Worm (Caenorhabditis elegans) whole organism, L4 larva: Measurements from ENCODE around the gene EGAP4.1.

Experiments used
- F10B5.3 ChIP-seq: sonication (generic microtip); optimal IDR thresholded peaks from 2 replicates; lab custom pipeline; 2016; ENCODE audit warnings: mild to moderate bottlenecking, missing genetic modification characterization, missing compliant biosample characterization
- F37D6.2 ChIP-seq: sonication (generic microtip); optimal IDR thresholded peaks from 2 replicates; lab custom pipeline; 2016; ENCODE audit warnings: mild to moderate bottlenecking, missing genetic modification characterization, missing compliant biosample characterization
- T20F7.1 ChIP-seq: fragments of 200-800 bp; sonication (Bioruptor generic); optimal IDR thresholded peaks from 2 replicates; lab custom pipeline; 2018; ENCODE audit warnings: mild to moderate bottlenecking, missing genetic modification characterization, missing compliant biosample characterization
- T26A8.4 ChIP-seq: fragments of 200-800 bp; sonication (Bioruptor generic); IDR thresholded peaks from 2 replicates; pipeline ENCODE4 v1.3.6; 2022; ENCODE audit warnings: missing genetic modification characterization, missing compliant biosample characterization
- ZK337.2 ChIP-seq: fragments of 200-800 bp; sonication (Bioruptor generic); IDR thresholded peaks from 2 replicates; pipeline ENCODE4 v1.3.6; 2022; ENCODE audit warnings: missing genetic modification reagents, missing genetic modification characterization, missing compliant biosample characterization
- arid-1 ChIP-seq: fragments of 200-800 bp; sonication (Bioruptor generic); conservative IDR thresholded peaks from 2 replicates; pipeline ENCODE4 v1.3.6; 2022; ENCODE audit warnings: missing genetic modification reagents, missing genetic modification characterization, missing compliant biosample characterization
- attf-4 ChIP-seq: sonication (generic microtip); optimal IDR thresholded peaks from 3 replicates; lab custom pipeline; 2017; ENCODE audit warnings: missing biosample characterization, missing genetic modification characterization
- ceh-44 ChIP-seq: fragments of 200-800 bp; sonication (Bioruptor generic); IDR thresholded peaks from 2 replicates; pipeline ENCODE4 v1.3.6; 2022; ENCODE audit warnings: missing genetic modification reagents, missing genetic modification characterization, missing compliant biosample characterization
- ceh-62 ChIP-seq: sonication (generic microtip); optimal IDR thresholded peaks from 2 replicates; lab custom pipeline; 2017; ENCODE audit warnings: missing biosample characterization, missing genetic modification characterization
- ces-1 ChIP-seq: fragments of 150-350 bp; sonication (generic microtip); optimal IDR thresholded peaks from 4 replicates; lab custom pipeline; 2014; ENCODE audit warnings: missing biosample characterization, missing genetic modification reagents, missing genetic modification characterization
- ctbp-1 ChIP-seq: fragments of 200-800 bp; sonication (Bioruptor generic); IDR thresholded peaks from 2 replicates; pipeline ENCODE4 v1.3.6; 2022; ENCODE audit warnings: missing genetic modification reagents, missing genetic modification characterization, missing compliant biosample characterization
- daf-12 ChIP-seq: fragments of 150-350 bp; optimal IDR thresholded peaks from 2 replicates; lab custom pipeline; 2014; ENCODE audit warnings: missing biosample characterization, missing genetic modification reagents, missing genetic modification characterization
- daf-16 ChIP-seq, 3 experiments: sonication (generic microtip); optimal IDR thresholded peaks; 2 replicates each; lab custom pipeline; 2016 to 2017; ENCODE audit warnings: missing genetic modification characterization in 3 of 3, missing genetic modification reagents in 3 of 3, mild to moderate bottlenecking in 2 of 3, missing compliant biosample characterization in 2 of 3, missing biosample characterization in 1 of 3, moderate library complexity in 1 of 3
- daf-19 ChIP-seq: fragments of 200-800 bp; sonication (Bioruptor generic); conservative IDR thresholded peaks from 2 replicates; pipeline ENCODE4 v1.3.6; 2022; ENCODE audit warnings: missing genetic modification characterization, missing compliant biosample characterization
- dmd-6 ChIP-seq: fragments of 200-800 bp; sonication (Bioruptor generic); IDR thresholded peaks from 2 replicates; pipeline ENCODE4 v1.3.6; 2022; ENCODE audit warnings: missing genetic modification reagents, missing genetic modification characterization, missing compliant biosample characterization
- dve-1 ChIP-seq: sonication (generic microtip); optimal IDR thresholded peaks from 2 replicates; lab custom pipeline; 2017; ENCODE audit warnings: antibody characterized with exemption, mild to moderate bottlenecking, missing genetic modification characterization, missing compliant biosample characterization; ENCODE audit not compliant: insufficient read depth
- hlh-11 ChIP-seq: fragments of 200-800 bp; sonication (Bioruptor generic); optimal IDR thresholded peaks from 2 replicates; lab custom pipeline; 2018; ENCODE audit warnings: mild to moderate bottlenecking, missing genetic modification characterization, missing compliant biosample characterization
- hlh-30 ChIP-seq: sonication (generic microtip); optimal IDR thresholded peaks from 2 replicates; lab custom pipeline; 2017; ENCODE audit warnings: antibody characterized with exemption, mild to moderate bottlenecking, missing genetic modification characterization, missing compliant biosample characterization; ENCODE audit not compliant: insufficient read depth
- lim-7 ChIP-seq: fragments of 200-800 bp; sonication (Bioruptor generic); IDR thresholded peaks from 2 replicates; pipeline ENCODE4 v1.3.6; 2022; ENCODE audit warnings: missing genetic modification characterization, missing compliant biosample characterization
- lin-38 ChIP-seq: fragments of 200-800 bp; sonication (Bioruptor generic); IDR thresholded peaks from 2 replicates; pipeline ENCODE4 v1.3.6; 2022; ENCODE audit warnings: missing genetic modification reagents, missing genetic modification characterization, missing compliant biosample characterization
- madf-5 ChIP-seq, 2 experiments: fragments of 200-800 bp; sonication (Bioruptor generic); IDR thresholded peaks; 2 replicates each; pipeline ENCODE4 v1.3.6; 2022; ENCODE audit warnings: missing compliant biosample characterization in 2 of 2, missing genetic modification characterization in 2 of 2
- madf-9 ChIP-seq: fragments of 200-800 bp; sonication (Bioruptor generic); conservative IDR thresholded peaks from 2 replicates; pipeline ENCODE4 v1.3.6; 2022; ENCODE audit warnings: missing genetic modification reagents, missing genetic modification characterization, missing compliant biosample characterization
- mdl-1 ChIP-seq, 2 experiments: fragments of 150-350 bp in 1 of 2; sonication (generic microtip) in 1 of 2; optimal IDR thresholded peaks; 2 replicates each; lab custom pipeline; 2014 to 2017; ENCODE audit warnings: missing biosample characterization in 2 of 2, missing genetic modification characterization in 2 of 2
- mep-1 ChIP-seq: fragments of 150-350 bp; sonication (generic microtip); optimal IDR thresholded peaks from 3 replicates; lab custom pipeline; 2014; ENCODE audit warnings: missing biosample characterization, missing genetic modification characterization
- mes-2 ChIP-seq: sonication (generic microtip); optimal IDR thresholded peaks from 2 replicates; lab custom pipeline; 2016; ENCODE audit warnings: missing genotype, mild to moderate bottlenecking, missing genetic modification characterization, missing compliant biosample characterization; ENCODE audit not compliant: poor library complexity, severe bottlenecking
- mxl-2 ChIP-seq: fragments of 200-800 bp; sonication (Bioruptor generic); conservative IDR thresholded peaks from 2 replicates; pipeline ENCODE4 v1.3.6; 2022; ENCODE audit warnings: missing genetic modification reagents, missing genetic modification characterization, missing compliant biosample characterization
- mxl-3 ChIP-seq: fragments of 200-800 bp; sonication (Bioruptor generic); optimal IDR thresholded peaks from 2 replicates; lab custom pipeline; 2018; ENCODE audit warnings: mild to moderate bottlenecking, missing genetic modification characterization, missing compliant biosample characterization
- nhr-102 ChIP-seq: sonication (generic microtip); optimal IDR thresholded peaks from 2 replicates; lab custom pipeline; 2016; ENCODE audit warnings: mild to moderate bottlenecking, missing genetic modification characterization, moderate library complexity, missing compliant biosample characterization
- nhr-11 ChIP-seq: fragments of 150-350 bp; optimal IDR thresholded peaks from 2 replicates; lab custom pipeline; 2014; ENCODE audit warnings: missing biosample characterization, missing genetic modification characterization
- nhr-237 ChIP-seq: sonication (generic microtip); optimal IDR thresholded peaks from 2 replicates; lab custom pipeline; 2017; ENCODE audit warnings: missing biosample characterization, missing genetic modification characterization
- nhr-25 ChIP-seq: sonication (generic microtip); optimal IDR thresholded peaks from 2 replicates; lab custom pipeline; 2017; ENCODE audit warnings: missing genetic modification characterization, mild to moderate bottlenecking, missing compliant biosample characterization, antibody characterized with exemption, moderate library complexity, borderline replicate concordance; ENCODE audit not compliant: insufficient read depth
- nhr-28 ChIP-seq: fragments of 150-350 bp; optimal IDR thresholded peaks from 2 replicates; lab custom pipeline; 2014; ENCODE audit warnings: missing biosample characterization, missing genetic modification characterization
- nhr-48 ChIP-seq: sonication (generic microtip); optimal IDR thresholded peaks from 2 replicates; lab custom pipeline; 2016; ENCODE audit warnings: mild to moderate bottlenecking, missing genetic modification characterization, missing compliant biosample characterization
- nhr-6 ChIP-seq: fragments of 150-350 bp; optimal IDR thresholded peaks from 2 replicates; lab custom pipeline; 2014; ENCODE audit warnings: missing biosample characterization, missing genetic modification characterization
- pha-4 ChIP-seq, 2 experiments: fragments of 150-350 bp in 1 of 2; fragments of 200-800 bp in 1 of 2; sonication (Bioruptor generic) in 1 of 2; IDR thresholded peaks in 1 of 2; optimal IDR thresholded peaks in 1 of 2; 2 replicates each; pipeline versions ENCODE4 v1.3.6 to Lab custom; 2014 to 2022; ENCODE audit warnings: missing genetic modification characterization in 2 of 2, missing genetic modification reagents in 2 of 2, missing biosample characterization in 1 of 2, missing compliant biosample characterization in 1 of 2
- php-3 ChIP-seq: fragments of 200-800 bp; sonication (Bioruptor generic); IDR thresholded peaks from 2 replicates; pipeline ENCODE4 v1.3.6; 2022; ENCODE audit warnings: missing genetic modification reagents, missing genetic modification characterization, missing compliant biosample characterization
- pqm-1 ChIP-seq: sonication (generic microtip); optimal IDR thresholded peaks from 2 replicates; lab custom pipeline; 2017; ENCODE audit warnings: missing biosample characterization, missing genetic modification characterization
- rbr-2 ChIP-seq: sonication (generic microtip); optimal IDR thresholded peaks from 2 replicates; lab custom pipeline; 2016; ENCODE audit warnings: missing genotype, missing genetic modification characterization, missing compliant biosample characterization
- set-16 ChIP-seq: fragments of 200-800 bp; sonication (Bioruptor generic); IDR thresholded peaks from 2 replicates; pipeline ENCODE4 v1.3.6; 2022; ENCODE audit warnings: missing genetic modification reagents, missing genetic modification characterization, missing compliant biosample characterization
- skn-1 ChIP-seq: fragments of 150-350 bp; optimal IDR thresholded peaks from 2 replicates; lab custom pipeline; 2014; ENCODE audit warnings: missing biosample characterization, missing genetic modification characterization
- snpc-4 ChIP-seq: fragments of 150-350 bp; optimal IDR thresholded peaks from 2 replicates; lab custom pipeline; 2014; ENCODE audit warnings: missing biosample characterization, missing genetic modification characterization
- unc-39 ChIP-seq: sonication (generic microtip); optimal IDR thresholded peaks from 2 replicates; lab custom pipeline; 2017; ENCODE audit warnings: missing biosample characterization, missing genetic modification characterization
- unc-62 ChIP-seq, 3 experiments: fragments of 150-350 bp in 1 of 3; sonication (generic microtip); optimal IDR thresholded peaks in 2 of 3; peaks in 1 of 3; 1 replicate in 1 of 3; 2 replicates in 2 of 3; lab custom pipeline; 2014 to 2017; ENCODE audit warnings: missing biosample characterization in 3 of 3, missing genetic modification characterization in 3 of 3, missing genetic modification reagents in 3 of 3, missing genotype in 1 of 3
- zfp-3 ChIP-seq: fragments of 200-800 bp; sonication (Bioruptor generic); conservative IDR thresholded peaks from 2 replicates; pipeline ENCODE4 v1.3.6; 2022; ENCODE audit warnings: missing genetic modification reagents, missing genetic modification characterization, missing compliant biosample characterization

EGAP4.1 gene

DNA sequence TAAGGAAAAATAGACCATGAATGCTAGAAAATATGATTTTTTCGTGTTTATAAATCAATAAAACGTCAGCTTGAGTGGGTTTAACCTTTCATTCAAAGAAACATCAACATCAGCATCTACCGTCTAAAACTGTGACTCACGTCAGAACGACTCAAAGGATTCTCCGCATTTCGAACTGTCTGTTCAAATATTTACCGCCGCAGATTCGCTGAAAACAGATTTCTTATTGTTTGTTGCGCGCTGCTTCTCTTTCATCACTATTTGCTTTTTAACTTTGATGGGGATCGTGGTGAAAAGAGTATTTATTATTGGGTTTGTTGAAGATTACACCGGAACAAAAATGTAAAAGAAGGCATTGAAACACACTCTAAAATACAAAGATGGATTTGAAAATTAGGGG, 5.9 kb downstream of the EGAP4.1 start:
- no peak for TF ChIP-seq unc-39 (tag; lab: Kevin White, UChicago)
- no peak for TF ChIP-seq mxl-3
- TF ChIP-seq lin-38 (GFP tag; lab: Robert Waterston, UW): no peak
- TF ChIP-seq F10B5.3 (tag; lab: Kevin White, UChicago): no peak
- TF ChIP-seq madf-9 (GFP tag; lab: Robert Waterston, UW): no peak
- TF ChIP-seq T26A8.4 (GFP tag; lab: Robert Waterston, UW): no peak
- TF ChIP-seq pha-4 (GFP tag; IDR thresholded peaks at IDR 0.05; lab: Robert Waterston, UW): no peak
- peak; percentile 48 for TF ChIP-seq pha-4 (tag; optimal IDR thresholded peaks at IDR 0.05; lab: Kevin White, UChicago)
- TF ChIP-seq attf-4 (tag; lab: Kevin White, UChicago): no peak
- no peak for TF ChIP-seq ceh-44 (GFP tag; lab: Robert Waterston, UW)
- TF ChIP-seq nhr-48 (tag; lab: Kevin White, UChicago): no peak
- no peak for TF ChIP-seq nhr-11 (tag; lab: Kevin White, UChicago)
- no peak for TF ChIP-seq madf-5 (GFP tag; IDR thresholded peaks at IDR 0.05; lab: Robert Waterston, UW)
- TF ChIP-seq unc-62 (GFP tag; optimal IDR thresholded peaks at IDR 0.05 in 1 of 2; lab: Kevin White, UChicago): peak in 1 of 2 experiments; percentile 22
- TF ChIP-seq unc-62 (tag; optimal IDR thresholded peaks at IDR 0.05; lab: Kevin White, UChicago): no peak
- no peak for TF ChIP-seq snpc-4 (tag; lab: Kevin White, UChicago)
- no peak for TF ChIP-seq ZK337.2 (GFP tag; lab: Robert Waterston, UW)
- TF ChIP-seq rbr-2 (tag; lab: Kevin White, UChicago): no peak
- no peak for TF ChIP-seq set-16 (GFP tag; lab: Robert Waterston, UW)
- TF ChIP-seq, all 104 proteins: peak for 2

DNA sequence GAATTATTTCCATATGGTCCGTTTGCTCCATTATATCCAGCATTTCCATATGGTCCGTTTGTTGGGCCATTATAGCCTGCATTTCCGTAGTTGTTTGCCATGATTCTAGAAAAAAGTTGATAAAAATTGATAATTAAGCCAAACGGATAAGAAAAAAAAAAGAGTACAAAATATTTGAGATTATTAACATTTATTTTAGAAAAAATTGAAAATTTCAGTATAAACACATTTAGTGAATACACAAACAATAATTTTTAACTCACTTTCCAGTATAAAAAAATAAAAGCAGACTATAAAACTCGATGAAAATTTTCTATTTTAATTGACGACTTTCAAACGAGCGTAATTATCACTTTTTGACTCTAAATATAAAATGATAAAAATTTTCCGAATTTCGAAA, 6.5 kb downstream of the EGAP4.1 start, which contains the start of gene F53A9.9:
Gene F53A9.9, minus strand, starts transcription at position 101 of the 400 bp plus-strand sequence.
- no peak for TF ChIP-seq mxl-2 (GFP tag; lab: Robert Waterston, UW)
- no peak for TF ChIP-seq mxl-3
- no peak for TF ChIP-seq set-16 (GFP tag; lab: Robert Waterston, UW)
- no peak for TF ChIP-seq ctbp-1 (GFP tag; lab: Robert Waterston, UW)
- no peak for TF ChIP-seq F37D6.2 (tag; lab: Kevin White, UChicago)
- TF ChIP-seq nhr-237 (tag; lab: Kevin White, UChicago): no peak
- no peak for TF ChIP-seq daf-19 (GFP tag; lab: Robert Waterston, UW)
- TF ChIP-seq nhr-102 (tag; lab: Kevin White, UChicago): no peak
- no peak for TF ChIP-seq ces-1 (GFP tag; lab: Kevin White, UChicago)
- TF ChIP-seq T20F7.1 (GFP tag; lab: Kevin White, UChicago): no peak
- TF ChIP-seq daf-12 (tag; lab: Kevin White, UChicago): no peak
- TF ChIP-seq arid-1 (GFP tag; lab: Robert Waterston, UW): no peak
- no peak for TF ChIP-seq mes-2
- no peak for TF ChIP-seq ceh-62 (tag; lab: Kevin White, UChicago)
- no peak for TF ChIP-seq nhr-11 (tag; lab: Kevin White, UChicago)
- TF ChIP-seq skn-1 (tag; lab: Kevin White, UChicago): no peak
- no peak for TF ChIP-seq zfp-3 (GFP tag; lab: Robert Waterston, UW)

DNA sequence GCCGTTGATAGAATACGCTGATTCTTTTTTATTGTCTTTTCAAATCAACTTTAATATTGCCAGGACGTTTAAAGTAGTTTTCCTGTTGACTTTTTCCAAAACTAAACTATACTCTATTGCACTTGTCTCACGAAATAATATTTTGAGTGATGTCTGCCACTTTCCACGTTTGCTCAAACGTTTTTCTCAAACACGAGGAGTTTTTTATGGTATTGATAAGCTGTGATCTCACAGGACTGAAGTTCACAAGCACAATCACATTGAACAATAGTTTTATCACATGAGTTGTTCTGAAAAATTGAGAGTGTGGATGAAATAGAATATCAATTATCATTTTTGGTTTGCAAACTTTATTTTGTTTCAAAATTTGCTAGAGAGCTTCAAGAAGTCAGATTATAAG, 7.3 kb downstream of the EGAP4.1 start:
- TF ChIP-seq nhr-6 (no peak), mdl-1 (tag; optimal IDR thresholded peaks at IDR 0.05; lab: Kevin White, UChicago) (peak in 1 of 2 experiments; percentile 9), lim-7 (GFP tag; lab: Robert Waterston, UW) (no peak), dve-1 (tag; lab: Kevin White, UChicago) (peak; percentile 93), nhr-102 (tag; lab: Kevin White, UChicago) (no peak), nhr-28 (tag; lab: Kevin White, UChicago) (peak; percentile 59), php-3 (GFP tag; lab: Robert Waterston, UW) (peak; percentile 81), daf-16 (GFP tag; optimal IDR thresholded peaks at IDR 0.05; lab: Kevin White, UChicago) (no peak), daf-16 (tag; optimal IDR thresholded peaks at IDR 0.05; lab: Kevin White, UChicago) (peak; percentile 88), hlh-30 (tag; lab: Kevin White, UChicago) (peak; percentile 45), nhr-25 (tag; lab: Kevin White, UChicago) (no peak), hlh-11 (tag; lab: Kevin White, UChicago) (peak; percentile 50), pqm-1 (tag; lab: Kevin White, UChicago) (peak; percentile 9), unc-62 (GFP tag; optimal IDR thresholded peaks at IDR 0.05 in 1 of 2; lab: Kevin White, UChicago) (peak in 1 of 2 experiments; percentile 35), unc-62 (tag; optimal IDR thresholded peaks at IDR 0.05; lab: Kevin White, UChicago) (no peak), attf-4 (tag; lab: Kevin White, UChicago) (no peak), dmd-6 (peak; percentile 83), mep-1 (tag; lab: Kevin White, UChicago) (peak; percentile 25), lin-38 (GFP tag; lab: Robert Waterston, UW) (no peak)
